Worm (Caenorhabditis elegans): ENCODE results near the gene D1079.1.

D1079.1 gene

DNA sequence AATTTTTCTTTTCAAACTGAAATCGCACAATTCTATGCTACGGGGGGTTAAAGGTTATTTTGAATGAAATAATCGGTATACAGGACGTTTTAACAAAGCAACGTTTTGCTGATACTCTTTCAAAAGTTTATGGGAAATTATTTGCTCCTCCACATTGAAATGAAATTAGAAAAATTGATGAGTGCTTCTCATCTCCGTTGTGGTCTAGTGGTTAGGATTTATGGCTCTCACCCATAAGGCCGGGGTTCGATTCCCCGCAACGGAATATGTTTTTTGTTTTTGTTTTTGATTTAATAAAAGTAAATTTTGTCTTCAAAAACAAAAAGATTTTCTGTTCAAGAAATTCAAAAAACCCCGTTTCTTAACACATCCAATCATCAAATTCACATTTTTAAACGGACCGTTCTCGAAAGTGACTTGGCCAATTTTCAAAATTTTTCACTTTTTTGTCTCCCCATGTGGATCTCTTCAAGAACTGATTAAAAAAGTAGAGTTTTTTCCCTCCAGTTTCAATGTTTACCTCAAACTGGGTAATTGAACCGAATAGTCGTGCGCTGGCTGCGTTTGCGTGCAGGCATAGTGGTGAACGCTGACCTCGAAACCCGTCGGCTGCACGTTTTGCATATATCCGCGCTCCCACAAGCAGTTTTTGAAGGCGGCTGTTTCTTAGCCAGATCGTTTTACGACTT, 6.8 kb downstream of the D1079.1 start (continued):
- TF ChIP-seq mxl-2 (GFP tag; conservative IDR thresholded peaks at IDR 0.05) (no peak), egl-27 (tag; optimal IDR thresholded peaks at IDR 0.05) (no peak), T20F7.1 (GFP tag; optimal IDR thresholded peaks at IDR 0.05) (no peak), nhr-25 (tag; optimal IDR thresholded peaks at IDR 0.05; ENCODE audit: borderline replicate concordance, insufficient read depth) (no peak), sdz-12 (GFP tag; optimal IDR thresholded peaks at IDR 0.05) (no peak), mes-2 (tag; optimal IDR thresholded peaks at IDR 0.05; ENCODE audit: poor library complexity, severe bottlenecking) (peak; percentile 35), lin-1 (GFP tag; IDR thresholded peaks at IDR 0.05) (peak; percentile 11; the same call in 1 of the 2 replicates), mdl-1 (tag; optimal IDR thresholded peaks at IDR 0.05) (no peak), lin-15B (tag; optimal IDR thresholded peaks at IDR 0.05) (no peak), snpc-1.2 (GFP tag; IDR thresholded peaks at IDR 0.05) (peak; percentile 10; the same call in 1 of the 2 replicates), pha-4 (GFP tag; IDR thresholded peaks at IDR 0.05) (peak; percentile 58; the same call in 1 of the 2 replicates), pha-4 (tag; optimal IDR thresholded peaks at IDR 0.05) (no peak), nhr-11 (tag; optimal IDR thresholded peaks at IDR 0.05) (no peak), vab-7 (GFP tag; IDR thresholded peaks at IDR 0.05) (peak; percentile 55; the same call in 1 of the 2 replicates), lir-3 (tag; optimal IDR thresholded peaks at IDR 0.05) (no peak), F26F4.8 (GFP tag; conservative IDR thresholded peaks at IDR 0.05) (0 out of 2 replicates have a peak, but pooled peaks have one; percentile 43), ces-1 (GFP tag; optimal IDR thresholded peaks at IDR 0.05) (no peak), tag-97 (GFP tag; IDR thresholded peaks at IDR 0.05) (no peak), hif-1 (tag; optimal IDR thresholded peaks at IDR 0.05) (no peak), lsy-2 (tag; optimal IDR thresholded peaks at IDR 0.05) (no peak), dpl-1 (GFP tag; optimal IDR thresholded peaks at IDR 0.05) (no peak), ceh-28 (tag; optimal IDR thresholded peaks at IDR 0.05) (no peak), lim-7 (GFP tag; IDR thresholded peaks at IDR 0.05) (peak; percentile 76), zip-11 (GFP tag; IDR thresholded peaks at IDR 0.05) (no peak)

DNA sequence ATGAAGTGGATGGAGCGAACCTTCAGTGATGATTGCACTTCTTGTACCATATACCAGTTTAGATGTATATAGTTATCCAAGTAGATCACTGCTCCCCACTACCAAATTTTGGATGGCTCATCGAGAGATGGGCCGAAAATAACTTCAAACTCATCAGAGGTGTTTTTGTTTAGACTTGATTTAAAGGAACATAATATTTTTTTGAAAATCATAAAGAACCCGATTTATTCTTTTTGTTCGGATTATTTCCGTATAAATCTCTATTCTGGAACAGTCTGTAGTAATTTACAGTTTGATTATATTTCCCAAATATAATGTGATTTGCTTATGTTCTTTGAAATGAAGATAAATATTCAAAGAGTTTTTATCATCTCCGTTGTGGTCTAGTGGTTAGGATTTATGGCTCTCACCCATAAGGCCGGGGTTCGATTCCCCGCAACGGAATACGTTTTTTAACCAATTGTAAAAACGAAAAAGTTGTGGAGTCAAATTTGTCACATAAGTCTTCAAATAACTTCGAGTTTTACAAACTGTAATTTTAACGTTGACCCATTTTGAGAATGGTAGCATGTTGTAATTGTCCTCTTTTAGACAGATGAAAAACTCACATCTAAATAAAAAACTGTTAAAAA, 7.4 kb downstream of the D1079.1 start:
- TF ChIP-seq F10B5.3 (tag; optimal IDR thresholded peaks at IDR 0.05): no peak
- TF ChIP-seq F26F4.8 (GFP tag; conservative IDR thresholded peaks at IDR 0.05): 0 out of 2 replicates have a peak, but pooled peaks have one; percentile 22
- TF ChIP-seq mdt-29 (GFP tag; IDR thresholded peaks at IDR 0.05): no peak
- TF ChIP-seq dmd-8 (GFP tag; IDR thresholded peaks at IDR 0.05): 0 out of 2 replicates have a peak, but pooled peaks have one; percentile 58
- TF ChIP-seq ceh-62 (tag; optimal IDR thresholded peaks at IDR 0.05): no peak
- peak; percentile 48; the same call in 1 of the 2 replicates for TF ChIP-seq pha-4 (GFP tag; IDR thresholded peaks at IDR 0.05)
- TF ChIP-seq pha-4 (tag; optimal IDR thresholded peaks at IDR 0.05): no peak
- peak; percentile 58; the same call in 1 of the 2 replicates for TF ChIP-seq lim-7 (GFP tag; IDR thresholded peaks at IDR 0.05)
- TF ChIP-seq nhr-48 (tag; optimal IDR thresholded peaks at IDR 0.05): peak; percentile 3
- 0 out of 2 replicates have a peak, but pooled peaks have one; percentile 40 for TF ChIP-seq ceh-44 (GFP tag; IDR thresholded peaks at IDR 0.05)
- peak in 1 of 2 experiments; percentile 56 for TF ChIP-seq daf-16 (GFP tag; optimal IDR thresholded peaks at IDR 0.05)
- no peak for TF ChIP-seq daf-16 (tag; optimal IDR thresholded peaks at IDR 0.05)
- no peak for TF ChIP-seq lin-13 (GFP tag; optimal IDR thresholded peaks at IDR 0.05)
- no peak for TF ChIP-seq nhr-28 (tag; optimal IDR thresholded peaks at IDR 0.05)
- no peak for TF ChIP-seq nhr-111 (GFP tag; optimal IDR thresholded peaks at IDR 0.05)
- peak; percentile 76 for TF ChIP-seq snpc-1.2 (GFP tag; IDR thresholded peaks at IDR 0.05)
- TF ChIP-seq dmd-6 (GFP tag; IDR thresholded peaks at IDR 0.05): peak; percentile 29; the same call in 1 of the 2 replicates
- peak; percentile 76 for TF ChIP-seq vab-7 (GFP tag; IDR thresholded peaks at IDR 0.05)
- peak; percentile 13 for TF ChIP-seq lir-3 (tag; optimal IDR thresholded peaks at IDR 0.05)
- 0 out of 2 replicates have a peak, but pooled peaks have one; percentile 52 for TF ChIP-seq Y48G9A.11 (GFP tag; IDR thresholded peaks at IDR 0.05)
